Worm (Caenorhabditis elegans) whole organism, L4 larva: ENCODE results near the gene Y39A1A.24.

Source experiments
- F10B5.3 ChIP-seq: sonication (generic microtip); optimal IDR thresholded peaks from 2 replicates; lab custom pipeline; 2016; ENCODE audit warnings: mild to moderate bottlenecking, missing genetic modification characterization, missing compliant biosample characterization
- F26F4.8 ChIP-seq: fragments of 200-800 bp; sonication (Bioruptor generic); conservative IDR thresholded peaks from 2 replicates; pipeline ENCODE4 v1.3.6; 2022; ENCODE audit warnings: missing genetic modification characterization, missing compliant biosample characterization
- F37D6.2 ChIP-seq: sonication (generic microtip); optimal IDR thresholded peaks from 2 replicates; lab custom pipeline; 2016; ENCODE audit warnings: mild to moderate bottlenecking, missing genetic modification characterization, missing compliant biosample characterization
- F44E2.7 ChIP-seq: fragments of 200-800 bp; sonication (Bioruptor generic); IDR thresholded peaks from 2 replicates; pipeline ENCODE4 v2.1.2; 2022; ENCODE audit warnings: missing genetic modification characterization, missing compliant biosample characterization
- R02D3.7 ChIP-seq: fragments of 150-350 bp; sonication (generic microtip); optimal IDR thresholded peaks from 3 replicates; lab custom pipeline; 2014; ENCODE audit warnings: missing biosample characterization, missing genetic modification characterization
- T26A8.4 ChIP-seq: fragments of 200-800 bp; sonication (Bioruptor generic); IDR thresholded peaks from 2 replicates; pipeline ENCODE4 v1.3.6; 2022; ENCODE audit warnings: missing genetic modification characterization, missing compliant biosample characterization
- Y105C5A.15 ChIP-seq: fragments of 200-800 bp; sonication (Bioruptor generic); IDR thresholded peaks from 2 replicates; pipeline ENCODE4 v1.3.6; 2022; ENCODE audit warnings: missing genetic modification characterization, missing compliant biosample characterization
- Y75B8A.6 ChIP-seq: fragments of 200-800 bp; sonication (Bioruptor generic); IDR thresholded peaks from 2 replicates; pipeline ENCODE4 v1.3.6; 2022; ENCODE audit warnings: missing genetic modification reagents, missing genetic modification characterization, missing compliant biosample characterization
- ZK546.5 ChIP-seq, 2 experiments: sonication (generic microtip); optimal IDR thresholded peaks; 2 replicates each; lab custom pipeline; 2017; ENCODE audit warnings: missing biosample characterization in 2 of 2, missing genetic modification characterization in 2 of 2
- aha-1 ChIP-seq: fragments of 150-350 bp; peaks from one replicate; lab custom pipeline; 2014; ENCODE audit warnings: missing biosample characterization, missing genetic modification characterization
- ama-1 ChIP-seq: fragments of 150-350 bp; optimal IDR thresholded peaks from 2 replicates; lab custom pipeline; 2014; ENCODE audit warnings: inconsistent platforms, mixed read lengths
- attf-4 ChIP-seq: sonication (generic microtip); optimal IDR thresholded peaks from 3 replicates; lab custom pipeline; 2017; ENCODE audit warnings: missing biosample characterization, missing genetic modification characterization
- ces-1 ChIP-seq: fragments of 150-350 bp; sonication (generic microtip); optimal IDR thresholded peaks from 4 replicates; lab custom pipeline; 2014; ENCODE audit warnings: missing biosample characterization, missing genetic modification reagents, missing genetic modification characterization
- ctbp-1 ChIP-seq: fragments of 200-800 bp; sonication (Bioruptor generic); IDR thresholded peaks from 2 replicates; pipeline ENCODE4 v1.3.6; 2022; ENCODE audit warnings: missing genetic modification reagents, missing genetic modification characterization, missing compliant biosample characterization
- daf-8 ChIP-seq: fragments of 200-800 bp; sonication (Bioruptor generic); IDR thresholded peaks from 2 replicates; pipeline ENCODE4 v1.3.6; 2022; ENCODE audit warnings: missing genetic modification characterization, missing compliant biosample characterization
- dmd-9 ChIP-seq: fragments of 200-800 bp; sonication (Bioruptor generic); IDR thresholded peaks from 2 replicates; pipeline ENCODE4 v1.3.6; 2022; ENCODE audit warnings: missing genetic modification reagents, missing genetic modification characterization, missing compliant biosample characterization
- hmg-1.1 ChIP-seq: fragments of 200-800 bp; sonication (Bioruptor generic); IDR thresholded peaks from 2 replicates; pipeline ENCODE4 v1.3.6; 2022; ENCODE audit warnings: missing genetic modification reagents, missing genetic modification characterization, missing compliant biosample characterization
- lin-38 ChIP-seq: fragments of 200-800 bp; sonication (Bioruptor generic); IDR thresholded peaks from 2 replicates; pipeline ENCODE4 v1.3.6; 2022; ENCODE audit warnings: missing genetic modification reagents, missing genetic modification characterization, missing compliant biosample characterization
- lin-39 ChIP-seq: fragments of 150-350 bp; optimal IDR thresholded peaks from 2 replicates; lab custom pipeline; 2014; ENCODE audit warnings: missing biosample characterization, missing genetic modification reagents, missing genetic modification characterization
- lir-3 ChIP-seq: sonication (generic microtip); optimal IDR thresholded peaks from 2 replicates; lab custom pipeline; 2016; ENCODE audit warnings: mild to moderate bottlenecking, missing genetic modification characterization, missing compliant biosample characterization
- mdl-1 ChIP-seq, 2 experiments: fragments of 150-350 bp in 1 of 2; sonication (generic microtip) in 1 of 2; optimal IDR thresholded peaks; 2 replicates each; lab custom pipeline; 2014 to 2017; ENCODE audit warnings: missing biosample characterization in 2 of 2, missing genetic modification characterization in 2 of 2
- mxl-2 ChIP-seq: fragments of 200-800 bp; sonication (Bioruptor generic); conservative IDR thresholded peaks from 2 replicates; pipeline ENCODE4 v1.3.6; 2022; ENCODE audit warnings: missing genetic modification reagents, missing genetic modification characterization, missing compliant biosample characterization
- nhr-10 ChIP-seq: fragments of 150-350 bp; optimal IDR thresholded peaks from 2 replicates; lab custom pipeline; 2014; ENCODE audit warnings: missing biosample characterization, missing genetic modification characterization
- nhr-11 ChIP-seq: fragments of 150-350 bp; optimal IDR thresholded peaks from 2 replicates; lab custom pipeline; 2014; ENCODE audit warnings: missing biosample characterization, missing genetic modification characterization
- nhr-41 ChIP-seq: fragments of 200-800 bp; sonication (Bioruptor generic); IDR thresholded peaks from 2 replicates; pipeline ENCODE4 v1.3.6; 2022; ENCODE audit warnings: missing genetic modification reagents, missing genetic modification characterization, missing compliant biosample characterization
- nhr-76 ChIP-seq: fragments of 150-350 bp; optimal IDR thresholded peaks from 2 replicates; lab custom pipeline; 2014; ENCODE audit warnings: missing biosample characterization, missing genetic modification characterization
- php-3 ChIP-seq: fragments of 200-800 bp; sonication (Bioruptor generic); IDR thresholded peaks from 2 replicates; pipeline ENCODE4 v1.3.6; 2022; ENCODE audit warnings: missing genetic modification reagents, missing genetic modification characterization, missing compliant biosample characterization
- pqm-1 ChIP-seq: sonication (generic microtip); optimal IDR thresholded peaks from 2 replicates; lab custom pipeline; 2017; ENCODE audit warnings: missing biosample characterization, missing genetic modification characterization
- rbr-2 ChIP-seq: sonication (generic microtip); optimal IDR thresholded peaks from 2 replicates; lab custom pipeline; 2016; ENCODE audit warnings: missing genotype, missing genetic modification characterization, missing compliant biosample characterization
- saeg-2 ChIP-seq: fragments of 200-800 bp; sonication (Bioruptor generic); IDR thresholded peaks from 2 replicates; pipeline ENCODE4 v1.3.6; 2022; ENCODE audit warnings: missing genetic modification reagents, missing genetic modification characterization, missing compliant biosample characterization
- set-16 ChIP-seq: fragments of 200-800 bp; sonication (Bioruptor generic); IDR thresholded peaks from 2 replicates; pipeline ENCODE4 v1.3.6; 2022; ENCODE audit warnings: missing genetic modification reagents, missing genetic modification characterization, missing compliant biosample characterization
- spr-3 ChIP-seq: fragments of 200-800 bp; sonication (Bioruptor generic); optimal IDR thresholded peaks from 2 replicates; lab custom pipeline; 2018; ENCODE audit warnings: mild to moderate bottlenecking, missing genetic modification characterization, missing compliant biosample characterization
- tra-1 ChIP-seq: fragments of 200-800 bp; sonication (Bioruptor generic); IDR thresholded peaks from 2 replicates; pipeline ENCODE4 v1.3.6; 2022; ENCODE audit warnings: missing genetic modification reagents, missing genetic modification characterization, missing compliant biosample characterization
- unc-130 ChIP-seq: sonication (generic microtip); optimal IDR thresholded peaks from 2 replicates; lab custom pipeline; 2016; ENCODE audit warnings: missing genetic modification reagents, missing genetic modification characterization, missing compliant biosample characterization
- zag-1 ChIP-seq: fragments of 150-350 bp; optimal IDR thresholded peaks from 2 replicates; lab custom pipeline; 2014; ENCODE audit warnings: missing biosample characterization, missing genetic modification characterization

Y39A1A.24 gene

DNA sequence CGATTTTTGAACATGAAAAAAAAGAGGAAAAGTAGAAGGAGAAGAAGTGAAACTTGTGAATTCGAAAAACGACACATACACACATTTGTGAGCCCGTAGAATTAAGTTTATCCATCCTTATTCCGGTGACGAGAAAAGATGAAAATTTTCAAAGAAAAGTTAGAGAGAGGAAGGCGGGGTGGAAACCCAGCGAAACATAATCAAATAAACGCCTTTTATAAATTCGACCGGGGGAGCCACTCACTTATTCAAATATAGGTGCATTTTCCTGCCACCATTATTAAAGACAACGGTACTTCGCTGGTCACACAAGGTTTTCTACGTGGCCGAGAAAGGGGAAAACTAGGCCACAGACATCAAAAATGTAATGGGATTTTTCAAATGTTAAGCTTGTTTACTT lies 28.9 kb upstream of the Y39A1A.24 start:
- TF ChIP-seq ctbp-1 (GFP tag; lab: Robert Waterston, UW) = 0 out of 2 replicates have a peak, but pooled peaks have one; percentile 37
- no peak for TF ChIP-seq Y105C5A.15 (GFP tag; lab: Robert Waterston, UW)

DNA sequence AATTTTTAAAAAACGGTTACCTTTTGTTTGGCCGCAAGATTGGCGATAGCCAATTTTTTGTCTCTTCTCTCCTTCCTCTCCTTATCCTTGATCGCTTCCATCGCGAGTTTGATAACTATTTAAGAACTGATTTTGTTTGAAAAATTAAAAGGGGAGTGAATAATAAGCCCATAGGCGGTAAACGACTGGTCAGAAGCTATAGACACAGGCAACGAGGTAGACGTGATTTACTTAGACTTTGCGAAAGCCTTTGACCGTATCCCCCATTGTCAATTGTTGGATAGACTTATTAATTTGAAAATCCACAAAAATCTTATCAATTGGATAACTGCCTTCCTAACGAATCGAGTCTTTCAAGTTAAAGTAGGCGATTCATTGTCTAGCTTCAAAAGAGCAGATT lies 26.2 kb upstream of the Y39A1A.24 start, which contains the start of gene Y45F3A.5:
TSS of gene Y45F3A.5 (minus strand) at position 101 of the 400 bp plus-strand sequence.
- TF ChIP-seq F44E2.7 (no peak), php-3 (no peak), hmg-1.1 (GFP tag; lab: Robert Waterston, UW) (no peak), R02D3.7 (tag; lab: Kevin White, UChicago) (no peak), nhr-76 (tag; lab: Kevin White, UChicago) (no peak), dmd-9 (GFP tag; lab: Robert Waterston, UW) (no peak), nhr-11 (tag; lab: Kevin White, UChicago) (no peak), saeg-2 (GFP tag; lab: Robert Waterston, UW) (no peak), lir-3 (tag; lab: Kevin White, UChicago) (no peak), mxl-2 (GFP tag; lab: Robert Waterston, UW) (no peak), daf-8 (GFP tag; lab: Robert Waterston, UW) (no peak), F37D6.2 (tag; lab: Kevin White, UChicago) (no peak), F10B5.3 (tag; lab: Kevin White, UChicago) (no peak), set-16 (no peak), Y105C5A.15 (GFP tag; lab: Robert Waterston, UW) (no peak), ces-1 (no peak)

DNA sequence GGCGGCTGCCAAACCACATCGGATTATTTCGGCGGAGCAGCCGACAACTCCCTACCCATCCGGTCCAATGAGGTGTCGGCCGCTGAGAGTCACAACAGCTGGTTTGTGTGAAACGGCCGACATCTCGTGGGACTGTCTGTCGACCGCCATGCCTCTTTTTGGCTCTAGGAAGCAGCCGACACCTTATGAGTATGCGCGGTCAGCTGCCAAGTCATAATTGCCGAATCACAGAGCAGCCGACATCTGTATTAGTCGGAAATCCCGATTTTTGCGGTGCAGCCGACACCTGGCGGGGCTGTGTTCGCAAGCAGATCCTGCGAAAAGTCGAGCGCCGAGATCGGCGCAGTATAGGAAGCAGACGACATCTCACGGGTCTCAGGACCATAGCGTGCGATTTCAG lies 20.4 kb upstream of the Y39A1A.24 start:
- no peak for TF ChIP-seq Y75B8A.6
- TF ChIP-seq nhr-10 (tag; lab: Kevin White, UChicago) = no peak
- no peak for TF ChIP-seq mdl-1 (tag; optimal IDR thresholded peaks at IDR 0.05; lab: Kevin White, UChicago)
- TF ChIP-seq nhr-41 = no peak
- peak; percentile 30 for TF ChIP-seq aha-1 (tag; lab: Kevin White, UChicago)
- TF ChIP-seq T26A8.4 (GFP tag; lab: Robert Waterston, UW) = no peak
- TF ChIP-seq set-16 = peak; percentile 63
- TF ChIP-seq rbr-2 (tag; lab: Kevin White, UChicago) = no peak
- no peak for TF ChIP-seq lin-39
- TF ChIP-seq attf-4 = no peak
- no peak for TF ChIP-seq ama-1 (lab: Kevin White, UChicago)
- no peak for TF ChIP-seq spr-3 (GFP tag; lab: Kevin White, UChicago)
- TF ChIP-seq F37D6.2 (tag; lab: Kevin White, UChicago) = no peak
- TF ChIP-seq F26F4.8 (GFP tag; lab: Robert Waterston, UW) = no peak
- TF ChIP-seq lin-38 = no peak
- TF ChIP-seq, all 104 proteins: peak for 2

DNA sequence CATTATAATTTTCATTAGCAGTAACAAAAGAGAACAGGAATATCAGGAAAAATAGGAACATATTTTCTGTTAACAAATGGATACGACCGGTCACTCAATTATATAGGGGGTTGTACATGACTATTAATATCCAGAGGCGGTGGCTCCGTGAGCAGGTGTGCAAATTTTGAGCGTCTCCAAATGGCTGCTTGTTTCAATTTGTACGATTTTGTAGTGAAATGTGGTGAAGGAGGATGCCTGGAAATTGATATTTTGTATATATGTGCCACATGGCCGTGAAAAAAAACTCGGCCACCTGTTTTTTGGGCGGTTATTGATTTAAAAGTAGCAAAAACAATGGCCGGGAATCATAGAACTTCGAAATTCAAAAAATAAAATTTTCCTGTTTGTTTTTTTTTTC lies 19.7 kb upstream of the Y39A1A.24 start, which contains the start of gene Y45F3A.8:
TSS of gene Y45F3A.8 (minus strand) at position 101 of the 400 bp plus-strand sequence.
- no peak for TF ChIP-seq F26F4.8 (GFP tag; lab: Robert Waterston, UW)
- no peak for TF ChIP-seq pqm-1 (tag; lab: Kevin White, UChicago)
- TF ChIP-seq Y105C5A.15 (GFP tag; lab: Robert Waterston, UW) = no peak
- no peak for TF ChIP-seq ZK546.5 (tag; optimal IDR thresholded peaks at IDR 0.05; lab: Kevin White, UChicago)
- TF ChIP-seq unc-130 (GFP tag; lab: Kevin White, UChicago) = no peak

DNA sequence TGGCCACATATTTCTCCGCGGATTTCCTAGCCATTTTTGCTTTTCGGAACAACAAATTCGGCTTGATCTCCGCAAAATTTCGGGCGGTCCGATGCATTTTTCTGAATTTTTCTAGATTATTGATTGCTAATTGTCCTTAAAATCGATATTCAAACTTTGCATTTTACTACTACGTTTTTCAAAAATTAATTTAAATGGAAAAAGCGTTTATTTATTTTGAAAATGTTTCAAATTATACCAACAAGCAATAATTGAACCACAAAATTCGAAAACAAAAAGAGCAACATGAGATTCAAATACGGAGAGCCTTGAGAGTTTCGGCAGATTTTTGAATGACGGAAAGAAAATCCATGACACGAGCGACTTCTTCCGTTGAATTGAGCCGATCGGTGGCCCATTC lies 17.4 kb upstream of the Y39A1A.24 start, which contains the start of gene Y45F3A.9:
TSS of gene Y45F3A.9 (minus strand) at position 101 of the 400 bp plus-strand sequence.
- TF ChIP-seq aha-1 (tag; lab: Kevin White, UChicago) (peak; percentile 31), zag-1 (tag; lab: Kevin White, UChicago) (no peak), tra-1 (GFP tag; lab: Robert Waterston, UW) (no peak), ama-1 (lab: Kevin White, UChicago) (peak; percentile 37)
